Fruit fly (Drosophila melanogaster) whole organism, embryonic: ENCODE data around the gene CG17202.

Source experiments
- Ada2b ChIP-seq: fragments of 200-800 bp; sonication (Bioruptor generic); IDR thresholded peaks from 2 replicates; pipeline ENCODE4 v1.3.6; 2022; ENCODE audit warnings: missing biosample characterization, missing genetic modification characterization
- CG10321 ChIP-seq: fragments of 200-800 bp; sonication (Bioruptor generic); IDR thresholded peaks from 2 replicates; pipeline ENCODE4 v1.3.6; 2022; ENCODE audit warnings: missing biosample characterization, missing genetic modification characterization
- CG11456 ChIP-seq: fragments of 200-800 bp; sonication (Bioruptor generic); IDR thresholded peaks from 3 replicates; pipeline ENCODE4 v1.3.6; 2022; ENCODE audit warnings: missing biosample characterization, missing genetic modification characterization
- CG13123 ChIP-seq: fragments of 200-800 bp; sonication (Bioruptor generic); optimal IDR thresholded peaks from 2 replicates; lab custom pipeline; 2016; ENCODE audit warnings: missing biosample characterization, missing genetic modification characterization
- CG13296 ChIP-seq: fragments of 200-800 bp; sonication (Bioruptor generic); optimal IDR thresholded peaks from 3 replicates; lab custom pipeline; 2018; ENCODE audit warnings: missing biosample characterization, mild to moderate bottlenecking, missing genetic modification characterization
- CG13624 ChIP-seq: fragments of 200-800 bp; sonication (Bioruptor generic); optimal IDR thresholded peaks from 2 replicates; lab custom pipeline; 2016; ENCODE audit warnings: missing biosample characterization, missing genetic modification characterization
- CG13894 ChIP-seq: fragments of 200-800 bp; sonication (Bioruptor generic); optimal IDR thresholded peaks from 3 replicates; lab custom pipeline; 2018; ENCODE audit warnings: missing biosample characterization, mild to moderate bottlenecking, missing genetic modification characterization, moderate library complexity
- CG1647 ChIP-seq: fragments of 200-800 bp; sonication (Bioruptor generic); optimal IDR thresholded peaks from 3 replicates; lab custom pipeline; 2016; ENCODE audit warnings: missing biosample characterization, missing genetic modification characterization
- CG17802 ChIP-seq: fragments of 200-800 bp; sonication (Bioruptor generic); optimal IDR thresholded peaks from 2 replicates; lab custom pipeline; 2018; ENCODE audit warnings: missing biosample characterization, mild to moderate bottlenecking, missing genetic modification characterization, moderate library complexity
- CG3281 ChIP-seq: fragments of 200-800 bp; sonication (Bioruptor generic); optimal IDR thresholded peaks from 3 replicates; lab custom pipeline; 2017; ENCODE audit warnings: missing biosample characterization, mild to moderate bottlenecking, missing genetic modification characterization
- CG3407 ChIP-seq: fragments of 200-800 bp; sonication (Bioruptor generic); optimal IDR thresholded peaks from 2 replicates; lab custom pipeline; 2018; ENCODE audit warnings: missing biosample characterization, mild to moderate bottlenecking, missing genetic modification characterization
- CG34376 ChIP-seq: fragments of 200-800 bp; sonication (Bioruptor generic); optimal IDR thresholded peaks from 2 replicates; lab custom pipeline; 2018; ENCODE audit warnings: missing biosample characterization, mild to moderate bottlenecking, missing genetic modification characterization
- CG4730 ChIP-seq: fragments of 200-800 bp; sonication (Bioruptor generic); IDR thresholded peaks from 2 replicates; pipeline ENCODE4 v1.3.6; 2022; ENCODE audit warnings: missing biosample characterization, missing genetic modification characterization
- CG8281 ChIP-seq: fragments of 200-800 bp; sonication (Bioruptor generic); optimal IDR thresholded peaks from 2 replicates; lab custom pipeline; 2018; ENCODE audit warnings: missing biosample characterization, mild to moderate bottlenecking, missing genetic modification characterization, moderate library complexity
- CG8290 ChIP-seq, 3 experiments: fragments of 200-800 bp; sonication (Bioruptor generic); optimal IDR thresholded peaks; 2 replicates each; lab custom pipeline; 2016 to 2019; ENCODE audit warnings: missing biosample characterization in 3 of 3, missing genetic modification characterization in 3 of 3, mild to moderate bottlenecking in 2 of 3, moderate library complexity in 1 of 3
- CG8478 ChIP-seq: fragments of >200 bp; optimal IDR thresholded peaks from 2 replicates; lab custom pipeline; 2018
- CG8924 ChIP-seq: fragments of 200-800 bp; optimal IDR thresholded peaks from 3 replicates; lab custom pipeline; 2019; ENCODE audit warnings: missing biosample characterization, mild to moderate bottlenecking, missing genetic modification characterization, moderate library complexity
- CG9817 ChIP-seq: fragments of 200-800 bp; sonication (Bioruptor generic); optimal IDR thresholded peaks from 2 replicates; lab custom pipeline; 2018; ENCODE audit warnings: missing biosample characterization, mild to moderate bottlenecking, missing genetic modification characterization, moderate library complexity
- Elba2 ChIP-seq: fragments of 200-800 bp; sonication (Bioruptor generic); optimal IDR thresholded peaks from 3 replicates; lab custom pipeline; 2016; ENCODE audit warnings: missing biosample characterization, missing genetic modification characterization
- Ets97D ChIP-seq: fragments of 200-800 bp; sonication (Bioruptor generic); optimal IDR thresholded peaks from 3 replicates; lab custom pipeline; 2016; ENCODE audit warnings: missing biosample characterization, missing genetic modification characterization
- Hand ChIP-seq: fragments of 200-800 bp; sonication (Bioruptor generic); optimal IDR thresholded peaks from 2 replicates; lab custom pipeline; 2017; ENCODE audit warnings: mild to moderate bottlenecking, missing biosample characterization, missing genetic modification reagents, missing genetic modification characterization
- Hsf ChIP-seq: fragments of 200-800 bp; sonication (Bioruptor generic); optimal IDR thresholded peaks from 3 replicates; lab custom pipeline; 2016; ENCODE audit warnings: missing biosample characterization, missing genetic modification characterization
- MESR4 ChIP-seq: fragments of 200-800 bp; sonication (Bioruptor generic); optimal IDR thresholded peaks from 2 replicates; lab custom pipeline; 2018; ENCODE audit warnings: missing biosample characterization, mild to moderate bottlenecking, missing genetic modification characterization, moderate library complexity
- MTF-1 ChIP-seq: fragments of 200-800 bp; sonication (Bioruptor generic); optimal IDR thresholded peaks from 2 replicates; lab custom pipeline; 2018; ENCODE audit warnings: missing biosample characterization, mild to moderate bottlenecking, missing genetic modification characterization, borderline replicate concordance
- Med ChIP-seq: fragments of 200-800 bp; sonication (Bioruptor generic); peaks from one replicate; lab custom pipeline; 2016; ENCODE audit warnings: missing biosample characterization, missing genetic modification characterization, mild to moderate bottlenecking, inconsistent platforms, moderate library complexity
- Mrtf ChIP-seq: fragments of 200-800 bp; sonication (Bioruptor generic); IDR thresholded peaks from 3 replicates; pipeline ENCODE4 v1.3.6; 2022; ENCODE audit warnings: missing biosample characterization, missing genetic modification characterization
- Nf-YB ChIP-seq: fragments of 200-800 bp; sonication (Bioruptor generic); optimal IDR thresholded peaks from 3 replicates; lab custom pipeline; 2019; ENCODE audit warnings: missing biosample characterization, mild to moderate bottlenecking, missing genetic modification characterization, moderate library complexity
- Sin3A ChIP-seq: fragments of >200 bp; optimal IDR thresholded peaks from 2 replicates; lab custom pipeline; 2018
- Vsx1 ChIP-seq: fragments of 200-800 bp; sonication (Bioruptor generic); optimal IDR thresholded peaks from 2 replicates; lab custom pipeline; 2017; ENCODE audit warnings: missing biosample characterization, mild to moderate bottlenecking, missing genetic modification characterization, missing genetic modification reagents
- ab ChIP-seq: fragments of 200-800 bp; sonication (Bioruptor generic); optimal IDR thresholded peaks from 2 replicates; lab custom pipeline; 2016; ENCODE audit warnings: missing biosample characterization, missing genetic modification characterization
- caup ChIP-seq: fragments of 200-800 bp; sonication (Bioruptor generic); optimal IDR thresholded peaks from 3 replicates; lab custom pipeline; 2017; ENCODE audit warnings: missing biosample characterization, mild to moderate bottlenecking, missing genetic modification characterization, moderate library complexity; ENCODE audit not compliant: severe bottlenecking
- ci ChIP-seq: fragments of 200-800 bp; sonication (Bioruptor generic); IDR thresholded peaks from 3 replicates; pipeline ENCODE4 v1.3.6; 2022; ENCODE audit warnings: missing biosample characterization, missing genetic modification characterization
- esg ChIP-seq: fragments of 200-800 bp; sonication (Bioruptor generic); conservative IDR thresholded peaks from 2 replicates; pipeline ENCODE4 v1.3.6; 2022; ENCODE audit warnings: missing biosample characterization, missing genetic modification characterization
- fd64A ChIP-seq: fragments of 200-800 bp; sonication (Bioruptor generic); optimal IDR thresholded peaks from 3 replicates; lab custom pipeline; 2018; ENCODE audit warnings: missing biosample characterization, mild to moderate bottlenecking, missing genetic modification characterization
- fru ChIP-seq: fragments of >200 bp; optimal IDR thresholded peaks from 2 replicates; lab custom pipeline; 2017
- gfzf ChIP-seq: fragments of 200-800 bp; sonication (Bioruptor generic); optimal IDR thresholded peaks from 2 replicates; lab custom pipeline; 2016; ENCODE audit warnings: missing biosample characterization, mild to moderate bottlenecking, missing genetic modification characterization, moderate library complexity
- gro ChIP-seq: fragments of 200-800 bp; sonication (Bioruptor generic); optimal IDR thresholded peaks from 2 replicates; lab custom pipeline; 2016; ENCODE audit warnings: missing biosample characterization, missing genetic modification characterization
- ham ChIP-seq: fragments of 200-800 bp; sonication (Bioruptor generic); IDR thresholded peaks from 2 replicates; pipeline ENCODE4 v1.3.6; 2022; ENCODE audit warnings: missing biosample characterization, missing genetic modification characterization
- inv ChIP-seq: fragments of 200-800 bp; sonication (Bioruptor generic); IDR thresholded peaks from 2 replicates; pipeline ENCODE4 v1.3.6; 2022; ENCODE audit warnings: missing biosample characterization, missing genetic modification characterization; ENCODE audit not compliant: partially characterized antibody
- klu ChIP-seq: fragments of 200-800 bp; sonication (Bioruptor generic); IDR thresholded peaks from 2 replicates; pipeline ENCODE4 v1.3.6; 2022; ENCODE audit warnings: missing biosample characterization, missing genetic modification characterization
- lab ChIP-seq: fragments of 200-800 bp; sonication (Bioruptor generic); optimal IDR thresholded peaks from 3 replicates; lab custom pipeline; 2017; ENCODE audit warnings: missing biosample characterization, missing genetic modification characterization, mild to moderate bottlenecking, moderate library complexity, missing genetic modification reagents
- lmd ChIP-seq: fragments of 200-800 bp; sonication (Bioruptor generic); IDR thresholded peaks from 2 replicates; pipeline ENCODE4 v1.3.6; 2022; ENCODE audit warnings: missing biosample characterization, missing genetic modification characterization
- nau ChIP-seq: fragments of 200-800 bp; sonication (Bioruptor generic); optimal IDR thresholded peaks from 3 replicates; lab custom pipeline; 2017; ENCODE audit warnings: missing biosample characterization, mild to moderate bottlenecking, missing genetic modification characterization, missing genetic modification reagents
- pho ChIP-seq: fragments of 200-800 bp; sonication (Bioruptor generic); optimal IDR thresholded peaks from 2 replicates; lab custom pipeline; 2016; ENCODE audit warnings: missing biosample characterization, missing genetic modification characterization
- phol ChIP-seq: fragments of 200-800 bp; sonication (Bioruptor generic); optimal IDR thresholded peaks from 3 replicates; lab custom pipeline; 2018; ENCODE audit warnings: missing biosample characterization, mild to moderate bottlenecking, missing genetic modification characterization, moderate library complexity
- pita ChIP-seq: fragments of 200-800 bp; sonication (Bioruptor generic); optimal IDR thresholded peaks from 2 replicates; lab custom pipeline; 2017; ENCODE audit warnings: missing biosample characterization, mild to moderate bottlenecking, missing genetic modification characterization
- pnt ChIP-seq: fragments of 200-800 bp; sonication (Bioruptor generic); optimal IDR thresholded peaks from 3 replicates; lab custom pipeline; 2016; ENCODE audit warnings: missing biosample characterization, missing genetic modification characterization
- ranshi ChIP-seq: fragments of 200-800 bp; sonication (Bioruptor generic); IDR thresholded peaks from 2 replicates; pipeline ENCODE4 v1.3.6; 2022; ENCODE audit warnings: missing biosample characterization, missing genetic modification characterization
- seq ChIP-seq: fragments of 200-800 bp; sonication (Bioruptor generic); IDR thresholded peaks from 2 replicates; pipeline ENCODE4 v1.3.6; 2022; ENCODE audit warnings: missing biosample characterization, missing genetic modification characterization
- tll ChIP-seq, 2 experiments: fragments of 200-800 bp in 1 of 2; fragments of >200 bp in 1 of 2; sonication (Bioruptor generic) in 1 of 2; optimal IDR thresholded peaks; 2 replicates each; lab custom pipeline; 2017 to 2019; ENCODE audit warnings: missing biosample characterization in 2 of 2, missing genetic modification characterization in 2 of 2, mild to moderate bottlenecking in 1 of 2, moderate library complexity in 1 of 2
- twi ChIP-seq: fragments of 200-800 bp; optimal IDR thresholded peaks from 2 replicates; lab custom pipeline; 2019; ENCODE audit warnings: missing biosample characterization, mild to moderate bottlenecking, missing genetic modification characterization, moderate library complexity

CG17202 gene

DNA sequence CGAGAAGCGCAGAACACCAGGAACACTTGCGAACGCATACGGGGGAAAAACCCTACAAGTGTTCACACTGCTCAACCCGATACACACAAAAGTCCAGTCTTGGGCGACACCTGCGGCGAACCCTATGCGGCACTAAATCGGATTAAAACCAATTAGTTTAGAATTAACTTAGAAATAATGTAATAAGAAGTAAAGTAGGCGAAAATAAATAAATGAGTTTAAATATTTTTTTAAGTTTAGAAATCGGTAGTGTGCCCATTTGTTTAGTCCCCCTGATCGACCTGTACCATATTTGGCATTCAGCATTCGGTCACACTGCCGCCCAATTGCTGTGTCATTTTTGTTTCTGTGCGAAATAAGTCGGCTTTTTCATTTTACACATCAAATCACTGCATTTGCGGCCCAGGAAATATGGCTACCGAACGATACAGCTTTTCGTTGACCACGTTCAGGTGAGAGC is 8.5 kb downstream of the CG17202 start, which contains the start of gene Prosalpha2 (continued):
- no peak for TF ChIP-seq tll (GFP tag; optimal IDR thresholded peaks at IDR 0.05; lab: Kevin White, UChicago)
- TF ChIP-seq Elba2 (GFP tag; lab: Kevin White, UChicago), result peak; percentile 72
- TF ChIP-seq inv, result no peak
- no peak for TF ChIP-seq CG8478 (lab: Kevin White, UChicago)
- no peak for TF ChIP-seq fru (lab: Kevin White, UChicago)
- TF ChIP-seq Mrtf (GFP tag; lab: Robert Waterston, UW), result no peak
- no peak for TF ChIP-seq pho (GFP tag; lab: Kevin White, UChicago)
- peak; percentile 11 for TF ChIP-seq CG8924 (tag; lab: Kevin White, UChicago)
- peak; percentile 46 for TF ChIP-seq phol (tag; lab: Kevin White, UChicago)
- peak; percentile 66 for TF ChIP-seq Sin3A (lab: Kevin White, UChicago)
- peak; percentile 15; the same call in 1 of the 2 replicates for TF ChIP-seq lmd (GFP tag; lab: Robert Waterston, UW)
- peak; percentile 66 for TF ChIP-seq MESR4
- TF ChIP-seq Hsf (GFP tag; lab: Kevin White, UChicago), result peak; percentile 12
- no peak for TF ChIP-seq ci (GFP tag; lab: Robert Waterston, UW)
- no peak for TF ChIP-seq esg (GFP tag; lab: Robert Waterston, UW)
- no peak for TF ChIP-seq CG9817 (tag; lab: Kevin White, UChicago)
- TF ChIP-seq CG8290 (GFP tag; optimal IDR thresholded peaks at IDR 0.05; lab: Kevin White, UChicago), result peak; percentile 9
- TF ChIP-seq CG8290 (tag; optimal IDR thresholded peaks at IDR 0.05; lab: Kevin White, UChicago), result no peak
- TF ChIP-seq CG4730 (GFP tag; lab: Robert Waterston, UW), result no peak
- TF ChIP-seq lab (GFP tag; lab: Kevin White, UChicago), result no peak
- TF ChIP-seq Ets97D (GFP tag; lab: Kevin White, UChicago), result peak; percentile 2
- no peak for TF ChIP-seq pnt (GFP tag; lab: Kevin White, UChicago)
- peak; percentile 83 for TF ChIP-seq gfzf (GFP tag; lab: Kevin White, UChicago)
- TF ChIP-seq pita (GFP tag; lab: Kevin White, UChicago), result no peak
- peak; percentile 73 for TF ChIP-seq Med (GFP tag; lab: Kevin White, UChicago)
- no peak for TF ChIP-seq Hand (GFP tag; lab: Kevin White, UChicago)
- TF ChIP-seq CG10321 (GFP tag; lab: Robert Waterston, UW), result no peak
- TF ChIP-seq, all 482 proteins: peak for 69

- no peak for TF ChIP-seq Ada2b (GFP tag; lab: Robert Waterston, UW)
- TF ChIP-seq CG13894, result peak; percentile 63
- peak; percentile 19 for TF ChIP-seq CG13123
- TF ChIP-seq caup (GFP tag; lab: Kevin White, UChicago), result no peak
- peak; percentile 46 for TF ChIP-seq twi (tag; lab: Kevin White, UChicago)
- TF ChIP-seq MTF-1 (GFP tag; lab: Kevin White, UChicago), result no peak
- TF ChIP-seq gro (GFP tag; lab: Kevin White, UChicago), result no peak
- no peak for TF ChIP-seq CG17802 (tag; lab: Kevin White, UChicago)
- no peak for TF ChIP-seq fd64A
- no peak for TF ChIP-seq seq (GFP tag; lab: Robert Waterston, UW)
- no peak for TF ChIP-seq klu (GFP tag; lab: Robert Waterston, UW)
- peak; percentile 17 for TF ChIP-seq CG34376 (GFP tag; lab: Kevin White, UChicago)
- TF ChIP-seq CG13296 (GFP tag; lab: Kevin White, UChicago), result peak; percentile 54
- TF ChIP-seq ham (GFP tag; lab: Robert Waterston, UW), result no peak
- TF ChIP-seq CG3407 (GFP tag; lab: Kevin White, UChicago), result no peak
- no peak for TF ChIP-seq ab (GFP tag; lab: Kevin White, UChicago)
- no peak for TF ChIP-seq CG13624 (GFP tag; lab: Kevin White, UChicago)
- TF ChIP-seq Nf-YB, result no peak
- TF ChIP-seq CG1647, result peak; percentile 6
- TF ChIP-seq CG8281 (tag; lab: Kevin White, UChicago), result no peak
- TF ChIP-seq nau (GFP tag; lab: Kevin White, UChicago), result no peak
- TF ChIP-seq CG11456 (GFP tag; lab: Robert Waterston, UW), result no peak
- no peak for TF ChIP-seq Vsx1
- TF ChIP-seq ranshi, result no peak
- TF ChIP-seq CG3281 (GFP tag; lab: Kevin White, UChicago), result peak; percentile 50
Observed at dm6 chr3R:12433764-12434163, 11.2 kb downstream of the CG17202 start, which contains the start of the genes Aos1 and Srlp. TSS of gene Aos1 (minus strand) at chr3R:12433822. TSS of gene Srlp (plus strand) at chr3R:12434098.
